Worm (Caenorhabditis elegans) whole organism, mixed stage, embryonic: ENCODE measurements around the gene mrpl-45.

ENCODE experiments used
- bed-3 ChIP-seq: fragments of 200-800 bp; sonication (Bioruptor generic); optimal IDR thresholded peaks from 3 replicates; lab custom pipeline; 2018; ENCODE audit warnings: mild to moderate bottlenecking, missing genetic modification characterization, moderate library complexity, missing compliant biosample characterization
- ceh-43 ChIP-seq: fragments of 200-800 bp; sonication (Bioruptor generic); optimal IDR thresholded peaks from 2 replicates; lab custom pipeline; 2018; ENCODE audit warnings: mild to moderate bottlenecking, missing genetic modification characterization, moderate library complexity, missing compliant biosample characterization
- ces-1 ChIP-seq: fragments of 150-350 bp; optimal IDR thresholded peaks from 2 replicates; lab custom pipeline; 2014; ENCODE audit warnings: missing biosample characterization, missing genetic modification reagents, missing genetic modification characterization
- elt-3 ChIP-seq: fragments of 150-350 bp; optimal IDR thresholded peaks from 2 replicates; lab custom pipeline; 2014; ENCODE audit warnings: missing biosample characterization, missing genetic modification characterization
- lin-13 ChIP-seq: fragments of 150-350 bp; optimal IDR thresholded peaks from 2 replicates; lab custom pipeline; 2014; ENCODE audit warnings: missing biosample characterization, missing genetic modification characterization
- nhr-76 ChIP-seq: sonication (generic microtip); optimal IDR thresholded peaks from 2 replicates; lab custom pipeline; 2017; ENCODE audit warnings: missing biosample characterization, missing genetic modification characterization
- sem-2 ChIP-seq: fragments of 200-800 bp; sonication (Bioruptor generic); optimal IDR thresholded peaks from 2 replicates; lab custom pipeline; 2018; ENCODE audit warnings: mild to moderate bottlenecking, missing genetic modification characterization, missing compliant biosample characterization
- unc-39 ChIP-seq: fragments of 150-350 bp; optimal IDR thresholded peaks from 2 replicates; lab custom pipeline; 2014; ENCODE audit warnings: missing biosample characterization, missing genetic modification characterization
- ztf-11 ChIP-seq: fragments of 150-350 bp; optimal IDR thresholded peaks from 2 replicates; lab custom pipeline; 2014; ENCODE audit warnings: missing biosample characterization, missing genetic modification characterization

DNA sequence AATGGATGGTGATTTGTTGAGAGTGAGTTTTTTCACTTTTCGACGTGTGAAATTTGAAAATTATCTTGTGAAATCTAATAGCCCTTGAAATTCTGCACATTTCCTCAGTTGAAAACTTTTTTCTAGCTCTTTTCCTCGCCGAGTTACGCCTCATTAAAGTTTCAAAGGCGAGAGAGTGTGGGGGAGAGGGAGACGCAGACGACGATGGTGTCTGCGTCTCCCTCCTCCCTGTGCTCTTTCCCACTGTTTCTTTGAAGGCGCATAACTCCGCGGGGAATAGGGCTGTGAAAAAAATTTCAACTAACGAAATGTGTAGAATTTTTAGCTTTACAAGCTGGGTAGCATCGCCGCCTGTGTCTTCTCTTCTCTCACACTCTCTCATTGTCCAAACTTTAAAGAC lies 35.4 kb downstream of the mrpl-45 start:
- TF ChIP-seq ces-1 (GFP tag; lab: Kevin White, UChicago) (no peak), unc-39 (tag; lab: Kevin White, UChicago) (no peak), ztf-11 (tag; lab: Kevin White, UChicago) (no peak), bed-3 (GFP tag; lab: Kevin White, UChicago) (no peak), lin-13 (tag; lab: Kevin White, UChicago) (no peak), nhr-76 (tag; lab: Kevin White, UChicago) (no peak), ceh-43 (GFP tag; lab: Kevin White, UChicago) (no peak), elt-3 (tag; lab: Kevin White, UChicago) (no peak), sem-2 (no peak)
